Fruit fly (Drosophila melanogaster) whole organism, embryonic: ENCODE data around the gene Hr4.

Source experiments
- CG10462 ChIP-seq: fragments of 200-800 bp; sonication (Bioruptor generic); optimal IDR thresholded peaks from 2 replicates; lab custom pipeline; 2016; ENCODE audit warnings: missing biosample characterization, missing genetic modification characterization
- CG10959 ChIP-seq: fragments of 200-800 bp; sonication (Bioruptor generic); IDR thresholded peaks from 2 replicates; pipeline ENCODE4 v1.3.6; 2022; ENCODE audit warnings: missing biosample characterization, missing genetic modification characterization
- CG11085 ChIP-seq: fragments of 200-800 bp; sonication (Bioruptor generic); IDR thresholded peaks from 2 replicates; pipeline ENCODE4 v1.3.6; 2022; ENCODE audit warnings: missing biosample characterization, missing genetic modification characterization
- CG11695 ChIP-seq: fragments of 200-800 bp; sonication (Bioruptor generic); IDR thresholded peaks from 3 replicates; pipeline ENCODE4 v1.3.6; 2022; ENCODE audit warnings: missing biosample characterization, missing genetic modification characterization
- CG12219 ChIP-seq: fragments of 200-800 bp; sonication (Bioruptor generic); optimal IDR thresholded peaks from 3 replicates; lab custom pipeline; 2018; ENCODE audit warnings: missing biosample characterization, mild to moderate bottlenecking, missing genetic modification characterization
- CG12769 ChIP-seq: fragments of 200-800 bp; sonication (Bioruptor generic); optimal IDR thresholded peaks from 2 replicates; lab custom pipeline; 2019; ENCODE audit warnings: missing biosample characterization, mild to moderate bottlenecking, missing genetic modification characterization, moderate library complexity
- CG13624 ChIP-seq: fragments of 200-800 bp; sonication (Bioruptor generic); optimal IDR thresholded peaks from 2 replicates; lab custom pipeline; 2016; ENCODE audit warnings: missing biosample characterization, missing genetic modification characterization
- CG13775 ChIP-seq: fragments of 200-800 bp; sonication (Bioruptor generic); optimal IDR thresholded peaks from 3 replicates; lab custom pipeline; 2017; ENCODE audit warnings: missing biosample characterization, mild to moderate bottlenecking, missing genetic modification characterization
- CG14050 ChIP-seq: fragments of 200-800 bp; sonication (Bioruptor generic); IDR thresholded peaks from 3 replicates; pipeline ENCODE4 v1.3.6; 2022; ENCODE audit warnings: missing biosample characterization, missing genetic modification characterization
- CG15073 ChIP-seq: fragments of 200-800 bp; sonication (Bioruptor generic); optimal IDR thresholded peaks from 2 replicates; lab custom pipeline; 2016; ENCODE audit warnings: missing biosample characterization, missing genetic modification characterization
- CG16779 ChIP-seq: fragments of 200-800 bp; sonication (Bioruptor generic); IDR thresholded peaks from 2 replicates; pipeline ENCODE4 v1.3.6; 2022; ENCODE audit warnings: missing biosample characterization, missing genetic modification characterization
- CG18619 ChIP-seq: fragments of 200-800 bp; sonication (Bioruptor generic); optimal IDR thresholded peaks from 3 replicates; lab custom pipeline; 2017; ENCODE audit warnings: missing biosample characterization, mild to moderate bottlenecking, missing genetic modification characterization
- CG2712 ChIP-seq: fragments of 200-800 bp; optimal IDR thresholded peaks from 3 replicates; lab custom pipeline; 2019; ENCODE audit warnings: missing biosample characterization, mild to moderate bottlenecking, missing genetic modification characterization, moderate library complexity
- CG2889 ChIP-seq: fragments of 200-800 bp; sonication (Bioruptor generic); IDR thresholded peaks from 3 replicates; pipeline ENCODE4 v1.3.6; 2022; ENCODE audit warnings: missing biosample characterization, missing genetic modification characterization
- CG30020 ChIP-seq: fragments of 200-800 bp; optimal IDR thresholded peaks from 2 replicates; lab custom pipeline; 2019; ENCODE audit warnings: missing biosample characterization, mild to moderate bottlenecking, missing genetic modification characterization, moderate library complexity
- CG30431 ChIP-seq: fragments of 200-800 bp; sonication (Bioruptor generic); optimal IDR thresholded peaks from 2 replicates; lab custom pipeline; 2017; ENCODE audit warnings: missing biosample characterization, missing genetic modification characterization
- CG3281 ChIP-seq: fragments of 200-800 bp; sonication (Bioruptor generic); optimal IDR thresholded peaks from 3 replicates; lab custom pipeline; 2017; ENCODE audit warnings: missing biosample characterization, mild to moderate bottlenecking, missing genetic modification characterization
- CG34376 ChIP-seq: fragments of 200-800 bp; sonication (Bioruptor generic); optimal IDR thresholded peaks from 2 replicates; lab custom pipeline; 2018; ENCODE audit warnings: missing biosample characterization, mild to moderate bottlenecking, missing genetic modification characterization
- CG3838 ChIP-seq: fragments of 200-800 bp; sonication (Bioruptor generic); optimal IDR thresholded peaks from 3 replicates; lab custom pipeline; 2016; ENCODE audit warnings: missing biosample characterization, missing genetic modification characterization
- CG4820 ChIP-seq: fragments of 200-800 bp; sonication (Bioruptor generic); optimal IDR thresholded peaks from 3 replicates; lab custom pipeline; 2016; ENCODE audit warnings: missing biosample characterization, missing genetic modification characterization
- CG7556 ChIP-seq: fragments of 200-800 bp; sonication (Bioruptor generic); optimal IDR thresholded peaks from 2 replicates; lab custom pipeline; 2017; ENCODE audit warnings: missing biosample characterization, mild to moderate bottlenecking, missing genetic modification characterization
- CG7928 ChIP-seq: fragments of 200-800 bp; sonication (Bioruptor generic); optimal IDR thresholded peaks from 2 replicates; lab custom pipeline; 2017; ENCODE audit warnings: missing biosample characterization, mild to moderate bottlenecking, missing genetic modification characterization
- CG7987 ChIP-seq: fragments of 200-800 bp; sonication (Bioruptor generic); optimal IDR thresholded peaks from 2 replicates; lab custom pipeline; 2018; ENCODE audit warnings: missing biosample characterization, mild to moderate bottlenecking, missing genetic modification characterization, moderate library complexity
- CG8290 ChIP-seq, 3 experiments: fragments of 200-800 bp; sonication (Bioruptor generic); optimal IDR thresholded peaks; 2 replicates each; lab custom pipeline; 2016 to 2019; ENCODE audit warnings: missing biosample characterization in 3 of 3, missing genetic modification characterization in 3 of 3, mild to moderate bottlenecking in 2 of 3, moderate library complexity in 1 of 3
- CG9817 ChIP-seq: fragments of 200-800 bp; sonication (Bioruptor generic); optimal IDR thresholded peaks from 2 replicates; lab custom pipeline; 2018; ENCODE audit warnings: missing biosample characterization, mild to moderate bottlenecking, missing genetic modification characterization, moderate library complexity
- Gsc ChIP-seq: fragments of 200-800 bp; sonication (Bioruptor generic); IDR thresholded peaks from 2 replicates; pipeline ENCODE4 v1.3.6; 2022; ENCODE audit warnings: missing biosample characterization, missing genetic modification characterization
- Gug ChIP-seq: fragments of 200-800 bp; sonication (Bioruptor generic); IDR thresholded peaks from 4 replicates; pipeline ENCODE4 v1.3.6; 2022; ENCODE audit warnings: missing biosample characterization, missing genetic modification characterization
- HLH4C ChIP-seq: fragments of 200-800 bp; sonication (Bioruptor generic); IDR thresholded peaks from 3 replicates; pipeline ENCODE4 v1.3.6; 2022; ENCODE audit warnings: missing biosample characterization, missing genetic modification characterization; ENCODE audit not compliant: partially characterized antibody
- Hr39 ChIP-seq: fragments of >200 bp; optimal IDR thresholded peaks from 2 replicates; lab custom pipeline; 2017
- Jarid2 ChIP-seq: fragments of 200-800 bp; sonication (Bioruptor generic); optimal IDR thresholded peaks from 3 replicates; lab custom pipeline; 2017; ENCODE audit warnings: mild to moderate bottlenecking, missing biosample characterization, missing genetic modification reagents, missing genetic modification characterization
- Kr ChIP-seq: fragments of 200-800 bp; sonication (Bioruptor generic); optimal IDR thresholded peaks from 2 replicates; lab custom pipeline; 2017; ENCODE audit warnings: missing biosample characterization, mild to moderate bottlenecking, missing genetic modification characterization
- Med ChIP-seq: fragments of 200-800 bp; sonication (Bioruptor generic); peaks from one replicate; lab custom pipeline; 2016; ENCODE audit warnings: missing biosample characterization, missing genetic modification characterization, mild to moderate bottlenecking, inconsistent platforms, moderate library complexity
- Neu2 ChIP-seq: fragments of 200-800 bp; sonication (Bioruptor generic); optimal IDR thresholded peaks from 3 replicates; lab custom pipeline; 2016; ENCODE audit warnings: missing biosample characterization, missing genetic modification characterization, borderline replicate concordance
- Oli ChIP-seq: fragments of 200-800 bp; sonication (Bioruptor generic); optimal IDR thresholded peaks from 2 replicates; lab custom pipeline; 2018; ENCODE audit warnings: missing biosample characterization, mild to moderate bottlenecking, missing genetic modification characterization, moderate library complexity
- Pdp1 ChIP-seq, 2 experiments: fragments of 200-800 bp; sonication (Bioruptor generic); optimal IDR thresholded peaks; 3 replicates each; lab custom pipeline; 2016; ENCODE audit warnings: missing biosample characterization in 2 of 2, missing genetic modification characterization in 2 of 2, mild to moderate bottlenecking in 1 of 2, moderate library complexity in 1 of 2
- Spps ChIP-seq: fragments of 200-800 bp; sonication (Bioruptor generic); optimal IDR thresholded peaks from 2 replicates; lab custom pipeline; 2018; ENCODE audit warnings: missing biosample characterization, mild to moderate bottlenecking, missing genetic modification characterization
- TFAM ChIP-seq: fragments of 200-800 bp; sonication (Bioruptor generic); optimal IDR thresholded peaks from 2 replicates; lab custom pipeline; 2017; ENCODE audit warnings: missing biosample characterization, missing genetic modification characterization, inconsistent platforms
- Trl ChIP-seq, 3 experiments: fragments of >200 bp in 2 of 3; fragments of 200-800 bp in 1 of 3; sonication (Bioruptor generic) in 1 of 3; optimal IDR thresholded peaks; 2 replicates in 1 of 3; 3 replicates in 2 of 3; lab custom pipeline; 2016 to 2017; ENCODE audit warnings: missing biosample characterization in 1 of 3, missing genetic modification characterization in 1 of 3
- YL-1 ChIP-seq: fragments of 200-800 bp; sonication (Bioruptor generic); optimal IDR thresholded peaks from 3 replicates; lab custom pipeline; 2017; ENCODE audit warnings: missing biosample characterization, mild to moderate bottlenecking, missing genetic modification characterization
- al ChIP-seq: fragments of 200-800 bp; sonication (Bioruptor generic); IDR thresholded peaks from 2 replicates; pipeline ENCODE4 v1.3.6; 2022; ENCODE audit warnings: missing biosample characterization, missing genetic modification characterization
- bab2 ChIP-seq: fragments of 200-800 bp; sonication (Bioruptor generic); optimal IDR thresholded peaks from 2 replicates; lab custom pipeline; 2016; ENCODE audit warnings: missing biosample characterization, missing genetic modification characterization
- bigmax ChIP-seq: fragments of 200-800 bp; sonication (Bioruptor generic); optimal IDR thresholded peaks from 2 replicates; lab custom pipeline; 2018; ENCODE audit warnings: missing biosample characterization, mild to moderate bottlenecking, missing genetic modification characterization
- br ChIP-seq: fragments of >200 bp; optimal IDR thresholded peaks from 2 replicates; lab custom pipeline; 2017
- disco-r ChIP-seq: fragments of 200-800 bp; sonication (Bioruptor generic); optimal IDR thresholded peaks from 2 replicates; lab custom pipeline; 2016; ENCODE audit warnings: missing biosample characterization, missing genetic modification characterization
- fu2 ChIP-seq: fragments of 200-800 bp; sonication (Bioruptor generic); optimal IDR thresholded peaks from 2 replicates; lab custom pipeline; 2016; ENCODE audit warnings: missing biosample characterization, missing genetic modification characterization
- gfzf ChIP-seq: fragments of 200-800 bp; sonication (Bioruptor generic); optimal IDR thresholded peaks from 2 replicates; lab custom pipeline; 2016; ENCODE audit warnings: missing biosample characterization, mild to moderate bottlenecking, missing genetic modification characterization, moderate library complexity
- klu ChIP-seq: fragments of 200-800 bp; sonication (Bioruptor generic); IDR thresholded peaks from 2 replicates; pipeline ENCODE4 v1.3.6; 2022; ENCODE audit warnings: missing biosample characterization, missing genetic modification characterization
- scrt ChIP-seq: fragments of 200-800 bp; sonication (Bioruptor generic); optimal IDR thresholded peaks from 2 replicates; lab custom pipeline; 2018; ENCODE audit warnings: missing biosample characterization, mild to moderate bottlenecking, missing genetic modification characterization, moderate library complexity
- stwl ChIP-seq: fragments of 200-800 bp; sonication (Bioruptor generic); optimal IDR thresholded peaks from 3 replicates; lab custom pipeline; 2018; ENCODE audit warnings: missing biosample characterization, mild to moderate bottlenecking, missing genetic modification characterization, moderate library complexity
- trh ChIP-seq: fragments of 200-800 bp; sonication (Bioruptor generic); optimal IDR thresholded peaks from 2 replicates; lab custom pipeline; 2016; ENCODE audit warnings: missing biosample characterization, missing genetic modification characterization
- unpg ChIP-seq: fragments of 200-800 bp; sonication (Bioruptor generic); optimal IDR thresholded peaks from 3 replicates; lab custom pipeline; 2018; ENCODE audit warnings: missing biosample characterization, mild to moderate bottlenecking, missing genetic modification characterization, moderate library complexity

Gene Hr4

DNA sequence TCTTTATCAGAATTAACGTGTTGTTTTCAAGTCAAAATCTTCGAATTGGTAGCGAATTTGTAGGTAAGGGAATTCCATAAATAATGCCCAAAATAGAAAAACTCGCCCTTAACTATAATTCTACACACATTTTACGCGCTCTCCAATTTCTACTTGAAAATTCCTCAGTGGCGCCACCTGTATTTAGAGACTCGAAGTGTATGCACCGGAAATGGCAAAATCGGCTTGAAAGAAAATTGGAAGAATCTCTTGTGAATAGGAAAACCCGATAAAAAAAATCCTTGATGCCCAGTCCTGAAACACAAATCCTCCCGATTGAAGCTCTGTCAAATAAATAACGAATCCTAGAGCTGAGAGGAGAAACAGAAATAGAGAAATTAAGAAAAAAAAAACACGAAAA lies 64.1 kb downstream of the Hr4 start (continued):
- TF ChIP-seq CG13775 (peak; percentile 68), scrt (GFP tag; lab: Kevin White, UChicago) (no peak), Neu2 (GFP tag; lab: Kevin White, UChicago) (no peak), CG14050 (GFP tag; lab: Robert Waterston, UW) (peak; percentile 28; the same call in 1 of the 3 replicates), unpg (GFP tag; lab: Kevin White, UChicago) (peak; percentile 71), HLH4C (GFP tag; lab: Robert Waterston, UW) (no peak), CG2712 (tag; lab: Kevin White, UChicago) (peak; percentile 61), Hr39 (no peak), TFAM (GFP tag; lab: Kevin White, UChicago) (no peak), CG3281 (peak; percentile 62), Jarid2 (GFP tag; lab: Kevin White, UChicago) (peak; percentile 39), Med (peak; percentile 96), CG10462 (GFP tag; lab: Kevin White, UChicago) (peak; percentile 41), YL-1 (GFP tag; lab: Kevin White, UChicago) (peak; percentile 57), CG12219 (GFP tag; lab: Kevin White, UChicago) (peak; percentile 72), trh (peak; percentile 26), klu (GFP tag; lab: Robert Waterston, UW) (no peak), CG3838 (GFP tag; lab: Kevin White, UChicago) (peak; percentile 7), Gsc (no peak), fu2 (peak; percentile 20), gfzf (GFP tag; lab: Kevin White, UChicago) (peak; percentile 17), Gug (GFP tag; lab: Robert Waterston, UW) (no peak), CG30431 (GFP tag; lab: Kevin White, UChicago) (peak; percentile 4), CG7987 (GFP tag; lab: Kevin White, UChicago) (peak; percentile 89), Kr (no peak), CG11695 (GFP tag; lab: Robert Waterston, UW) (peak; percentile 60), stwl (tag; lab: Kevin White, UChicago) (peak; percentile 76), CG15073 (no peak), CG2889 (GFP tag; lab: Robert Waterston, UW) (no peak), al (GFP tag; lab: Robert Waterston, UW) (0 out of 2 replicates have a peak, but pooled peaks have one; percentile 15), CG7556 (GFP tag; lab: Kevin White, UChicago) (no peak), disco-r (GFP tag; lab: Kevin White, UChicago) (peak; percentile 35), CG8290 (GFP tag; optimal IDR thresholded peaks at IDR 0.05; lab: Kevin White, UChicago) (peak; percentile 83), CG8290 (tag; optimal IDR thresholded peaks at IDR 0.05; lab: Kevin White, UChicago) (peak in 1 of 2 experiments; percentile 72), bab2 (peak; percentile 30), CG16779 (no peak), CG13624 (GFP tag; lab: Kevin White, UChicago) (peak; percentile 56), Trl (optimal IDR thresholded peaks at IDR 0.05; lab: Kevin White, UChicago) (no peak), Trl (GFP tag; optimal IDR thresholded peaks at IDR 0.05; lab: Kevin White, UChicago) (peak; percentile 74), CG7928 (GFP tag; lab: Kevin White, UChicago) (peak; percentile 5), Oli (peak; percentile 46), Pdp1 (GFP tag; optimal IDR thresholded peaks at IDR 0.05; lab: Kevin White, UChicago) (peak in 1 of 2 experiments; percentile 45), CG12769 (tag; lab: Kevin White, UChicago) (no peak), bigmax (GFP tag; lab: Kevin White, UChicago) (peak; percentile 28), Spps (tag; lab: Kevin White, UChicago) (peak; percentile 39), CG11085 (GFP tag; lab: Robert Waterston, UW) (peak; percentile 46; the same call in 1 of the 2 replicates), CG34376 (GFP tag; lab: Kevin White, UChicago) (peak; percentile 67), br (lab: Kevin White, UChicago) (no peak), CG4820 (peak; percentile 31), CG30020 (peak; percentile 5), CG9817 (tag; lab: Kevin White, UChicago) (peak; percentile 61), CG18619 (peak; percentile 66), CG10959 (GFP tag; lab: Robert Waterston, UW) (no peak)
